Worm (Caenorhabditis elegans): ENCODE measurements around the gene K02E7.10.

DNA sequence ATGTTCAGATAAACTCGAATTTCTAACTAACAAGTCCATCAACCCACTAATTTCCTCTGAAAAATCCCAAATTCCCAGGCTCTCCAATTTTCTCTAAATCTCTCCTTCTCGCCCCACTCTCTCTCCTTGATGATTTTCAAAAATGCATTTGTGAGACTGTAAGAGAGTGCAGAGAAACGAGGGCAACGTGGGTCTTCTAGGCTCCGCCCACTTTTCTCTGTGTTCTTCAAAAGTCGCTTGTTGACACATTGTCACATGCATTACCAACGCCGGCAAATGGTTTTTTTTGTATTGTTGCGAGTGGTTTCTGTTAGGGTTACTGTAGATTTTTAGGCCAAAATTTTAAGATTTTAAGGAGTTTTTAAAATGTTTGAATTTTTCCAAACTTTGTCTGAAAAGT lies 19.7 kb upstream of the K02E7.10 start:
- TF ChIP-seq ekl-4 (GFP tag; IDR thresholded peaks at IDR 0.05) (no peak), madf-6 (GFP tag; IDR thresholded peaks at IDR 0.05) (no peak), nhr-90 (tag; optimal IDR thresholded peaks at IDR 0.05) (no peak), unc-62 (GFP tag; optimal IDR thresholded peaks at IDR 0.05) (no peak), aptf-3 (GFP tag; IDR thresholded peaks at IDR 0.05) (no peak), ceh-40 (GFP tag; IDR thresholded peaks at IDR 0.05) (no peak), ama-1 (optimal IDR thresholded peaks at IDR 0.05) (no peak), ama-1 (GFP tag; optimal IDR thresholded peaks at IDR 0.05) (no peak)
